Worm (Caenorhabditis elegans): ENCODE measurements around the gene kin-5.

kin-5 gene

ce11 chrIV:9928180-9928896 is 40.6 kb downstream of the kin-5 start, which contains the start of gene dur-1 (continued):
- TF ChIP-seq unc-30 (tag; optimal IDR thresholded peaks at IDR 0.05) (no peak), sptf-1 (tag; optimal IDR thresholded peaks at IDR 0.05) (no peak), C34B4.2 (tag; optimal IDR thresholded peaks at IDR 0.05) (no peak), fkh-10 (GFP tag; optimal IDR thresholded peaks at IDR 0.05) (no peak)

ce11 chrIV:9924419-9924818 is 44.6 kb downstream of the kin-5 start:
- TF ChIP-seq nhr-76 (tag; optimal IDR thresholded peaks at IDR 0.05) = no peak
- no peak for TF ChIP-seq pqm-1 (tag; optimal IDR thresholded peaks at IDR 0.05)
- no peak for TF ChIP-seq ceh-8 (GFP tag; optimal IDR thresholded peaks at IDR 0.05)
- TF ChIP-seq nhr-90 (tag; optimal IDR thresholded peaks at IDR 0.05; ENCODE audit: poor library complexity) = no peak
- TF ChIP-seq lin-15B (tag; optimal IDR thresholded peaks at IDR 0.05) = no peak
- no peak for TF ChIP-seq hlh-4 (tag; optimal IDR thresholded peaks at IDR 0.05)
- TF ChIP-seq C16A3.4 (tag; optimal IDR thresholded peaks at IDR 0.05) = no peak
- no peak for TF ChIP-seq dpl-1 (GFP tag; optimal IDR thresholded peaks at IDR 0.05)
- TF ChIP-seq nhr-85 (tag) = no peak
- TF ChIP-seq elt-2 (tag; optimal IDR thresholded peaks at IDR 0.05) = no peak
- no peak for TF ChIP-seq hpl-2 (GFP tag; optimal IDR thresholded peaks at IDR 0.05)
- no peak for TF ChIP-seq unc-130 (tag; optimal IDR thresholded peaks at IDR 0.05)
- no peak for TF ChIP-seq nhr-47 (tag; optimal IDR thresholded peaks at IDR 0.05)

ce11 chrIV:9920426-9920825 is 48.6 kb downstream of the kin-5 start:
- no peak for TF ChIP-seq nhr-237 (tag; optimal IDR thresholded peaks at IDR 0.05)
- no peak for TF ChIP-seq egl-13 (tag; optimal IDR thresholded peaks at IDR 0.05)
- TF ChIP-seq ztf-4 (tag; optimal IDR thresholded peaks at IDR 0.05) = no peak
- no peak for TF ChIP-seq F16B12.6 (tag; optimal IDR thresholded peaks at IDR 0.05)
- no peak for TF ChIP-seq tbx-2 (tag; optimal IDR thresholded peaks at IDR 0.05)
- TF ChIP-seq C34B4.2 (tag; optimal IDR thresholded peaks at IDR 0.05) = no peak
- no peak for TF ChIP-seq irx-1 (tag; optimal IDR thresholded peaks at IDR 0.05)
- TF ChIP-seq nhr-11 (tag; optimal IDR thresholded peaks at IDR 0.05) = no peak
- no peak for TF ChIP-seq C04F5.9 (tag; optimal IDR thresholded peaks at IDR 0.05)
- TF ChIP-seq ceh-8 (GFP tag; optimal IDR thresholded peaks at IDR 0.05) = no peak
- TF ChIP-seq unc-62 (GFP tag; optimal IDR thresholded peaks at IDR 0.05) = no peak
- no peak for TF ChIP-seq nhr-47 (tag; optimal IDR thresholded peaks at IDR 0.05)
- TF ChIP-seq mdl-1 (tag; optimal IDR thresholded peaks at IDR 0.05) = no peak
- TF ChIP-seq zag-1 (tag; optimal IDR thresholded peaks at IDR 0.05) = no peak
- no peak for TF ChIP-seq unc-98 (GFP tag; IDR thresholded peaks at IDR 0.05)
- no peak for TF ChIP-seq ceh-82 (tag; optimal IDR thresholded peaks at IDR 0.05)
- no peak for TF ChIP-seq vab-15 (tag; optimal IDR thresholded peaks at IDR 0.05)
- no peak for TF ChIP-seq lin-35 (GFP tag; optimal IDR thresholded peaks at IDR 0.05)
- no peak for TF ChIP-seq sptf-1 (tag; optimal IDR thresholded peaks at IDR 0.05)

ce11 chrIV:9918021-9918420 is 51.0 kb downstream of the kin-5 start:
- TF ChIP-seq jun-1 (tag; optimal IDR thresholded peaks at IDR 0.05) (no peak), blmp-1 (tag; optimal IDR thresholded peaks at IDR 0.05) (peak; percentile 62), ztf-4 (tag; optimal IDR thresholded peaks at IDR 0.05) (peak; percentile 47)

Measured in whole organism, L1 larva.